Worm (Caenorhabditis elegans) whole organism, early embryonic: ENCODE measurements around the gene R04D3.4.

Experiments used
- B0310.2 ChIP-seq: sonication (generic microtip); optimal IDR thresholded peaks from 2 replicates; lab custom pipeline; 2016; ENCODE audit warnings: mild to moderate bottlenecking, missing genetic modification characterization, missing compliant biosample characterization
- F13C5.2 ChIP-seq: sonication (generic microtip); optimal IDR thresholded peaks from 2 replicates; lab custom pipeline; 2017; ENCODE audit warnings: mild to moderate bottlenecking, missing genetic modification characterization, inconsistent platforms, missing compliant biosample characterization
- aly-1 ChIP-seq: sonication (generic microtip); optimal IDR thresholded peaks from 2 replicates; lab custom pipeline; 2016; ENCODE audit warnings: missing genetic modification characterization, missing compliant biosample characterization
- ama-1 ChIP-seq: fragments of 150-350 bp; optimal IDR thresholded peaks from 2 replicates; lab custom pipeline; 2014
- ceh-13 ChIP-seq: fragments of 200-800 bp; sonication (Bioruptor generic); optimal IDR thresholded peaks from 2 replicates; lab custom pipeline; 2018; ENCODE audit warnings: mild to moderate bottlenecking, missing genetic modification characterization, missing compliant biosample characterization
- ceh-36 ChIP-seq: sonication (generic microtip); optimal IDR thresholded peaks from 2 replicates; lab custom pipeline; 2016; ENCODE audit warnings: missing genetic modification characterization, inconsistent platforms, missing compliant biosample characterization
- ets-7 ChIP-seq: sonication (generic microtip); optimal IDR thresholded peaks from 2 replicates; lab custom pipeline; 2016; ENCODE audit warnings: missing genotype, missing genetic modification characterization, missing compliant biosample characterization
- flt-1 ChIP-seq: fragments of 200-800 bp; sonication (Bioruptor generic); IDR thresholded peaks from 2 replicates; pipeline ENCODE4 v1.3.6; 2022; ENCODE audit warnings: missing genetic modification characterization, missing compliant biosample characterization
- hmbx-1 ChIP-seq: sonication (generic microtip); optimal IDR thresholded peaks from 2 replicates; lab custom pipeline; 2016; ENCODE audit warnings: mild to moderate bottlenecking, missing genetic modification characterization, missing compliant biosample characterization
- hmg-4 ChIP-seq: fragments of 200-800 bp; sonication (Bioruptor generic); optimal IDR thresholded peaks from 2 replicates; lab custom pipeline; 2018; ENCODE audit warnings: mild to moderate bottlenecking, missing genetic modification characterization, missing compliant biosample characterization
- hnd-1 ChIP-seq: sonication (generic microtip); optimal IDR thresholded peaks from 2 replicates; lab custom pipeline; 2016; ENCODE audit warnings: missing genetic modification characterization, missing compliant biosample characterization
- pes-1 ChIP-seq: fragments of 200-800 bp; sonication (Bioruptor generic); IDR thresholded peaks from 2 replicates; pipeline ENCODE4 v1.3.6; 2022; ENCODE audit warnings: missing genetic modification reagents, missing genetic modification characterization, missing compliant biosample characterization
- scrt-1 ChIP-seq: fragments of 200-800 bp; sonication (Bioruptor generic); IDR thresholded peaks from 2 replicates; pipeline ENCODE4 v1.3.6; 2022; ENCODE audit warnings: missing genetic modification characterization, missing compliant biosample characterization
- sea-1 ChIP-seq: fragments of 200-800 bp; sonication (Bioruptor generic); conservative IDR thresholded peaks from 2 replicates; pipeline ENCODE4 v1.3.6; 2022; ENCODE audit warnings: missing genetic modification characterization, missing compliant biosample characterization
- tbx-11 ChIP-seq: fragments of 200-800 bp; sonication (Bioruptor generic); IDR thresholded peaks from 2 replicates; pipeline ENCODE4 v1.3.6; 2022; ENCODE audit warnings: missing genetic modification characterization, missing compliant biosample characterization
- tbx-37 ChIP-seq: fragments of 200-800 bp; sonication (Bioruptor generic); conservative IDR thresholded peaks from 2 replicates; pipeline ENCODE4 v1.3.6; 2022; ENCODE audit warnings: missing genetic modification reagents, missing genetic modification characterization, missing compliant biosample characterization
- tra-4 ChIP-seq: sonication (generic microtip); optimal IDR thresholded peaks from 2 replicates; lab custom pipeline; 2017; ENCODE audit warnings: missing genetic modification characterization, missing compliant biosample characterization

Gene R04D3.4

ce11 chrX:13262195-13262594, 26.4 kb downstream of the R04D3.4 start, which contains the start of gene K09A11.1:
TSS of gene K09A11.1 (plus strand) at chrX:13262495.
- TF ChIP-seq tra-4 (tag; lab: Kevin White, UChicago) (no peak), F13C5.2 (tag; lab: Kevin White, UChicago) (no peak), hmg-4 (GFP tag; lab: Kevin White, UChicago) (no peak), tbx-11 (no peak), scrt-1 (GFP tag; lab: Robert Waterston, UW) (no peak), ama-1 (no peak)

DNA sequence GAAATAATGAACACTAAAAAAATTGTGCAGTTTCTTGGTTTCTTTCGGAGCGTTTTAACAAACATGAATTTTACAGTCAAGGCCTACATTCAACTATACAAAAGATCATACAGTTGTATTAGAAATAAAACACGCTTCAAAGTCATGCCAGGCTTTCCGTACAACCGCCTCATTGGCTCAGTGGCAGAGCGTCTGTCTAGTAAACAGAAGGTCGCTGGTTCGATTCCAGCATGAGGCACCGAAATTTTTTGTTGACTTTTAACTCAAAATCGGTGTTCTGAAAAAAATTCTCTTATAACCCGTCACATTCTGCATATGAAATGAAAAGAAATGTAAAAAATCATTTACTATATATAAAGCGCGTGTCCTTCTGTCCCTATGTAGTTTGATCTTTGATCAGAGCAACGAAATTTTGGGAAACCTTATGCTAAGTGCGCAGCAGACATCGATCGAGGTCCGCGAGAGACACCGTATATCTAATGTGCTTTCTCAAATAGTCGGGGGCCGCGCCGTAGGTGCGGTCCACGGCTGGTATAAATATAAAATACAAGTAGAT, 27.5 kb downstream of the R04D3.4 start:
- 0 out of 2 replicates have a peak, but pooled peaks have one; percentile 8 for TF ChIP-seq pes-1 (GFP tag; lab: Robert Waterston, UW)

DNA sequence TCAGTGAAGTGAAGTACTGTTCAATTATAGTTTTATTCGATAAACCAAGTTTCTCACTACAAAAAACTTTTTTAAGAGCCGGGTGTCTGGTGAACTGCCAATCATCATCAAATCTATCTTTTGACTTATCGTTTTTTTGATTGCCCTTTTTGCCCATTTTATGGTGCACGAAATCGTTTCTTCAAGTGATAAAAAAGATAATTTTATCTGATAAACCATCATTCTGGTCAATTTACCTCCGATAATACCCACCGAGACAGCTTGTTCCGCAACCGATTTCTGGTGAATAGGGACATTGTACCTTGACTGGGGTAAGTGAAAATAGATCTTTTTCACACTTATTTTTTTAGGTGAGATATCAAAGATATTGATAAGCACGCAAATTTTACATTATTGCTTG, 31.0 kb downstream of the R04D3.4 start, which contains the start of gene K08H2.10:
TSS of gene K08H2.10 (plus strand) at position 230 of the 400 bp plus-strand sequence.
- TF ChIP-seq tbx-11 (no peak), ama-1 (no peak), B0310.2 (tag; lab: Kevin White, UChicago) (no peak), hnd-1 (tag; lab: Kevin White, UChicago) (no peak), aly-1 (tag; lab: Kevin White, UChicago) (no peak), tra-4 (tag; lab: Kevin White, UChicago) (no peak), ceh-36 (tag; lab: Kevin White, UChicago) (no peak), tbx-37 (GFP tag; lab: Robert Waterston, UW) (no peak), F13C5.2 (tag; lab: Kevin White, UChicago) (no peak), sea-1 (GFP tag; lab: Robert Waterston, UW) (no peak)

DNA sequence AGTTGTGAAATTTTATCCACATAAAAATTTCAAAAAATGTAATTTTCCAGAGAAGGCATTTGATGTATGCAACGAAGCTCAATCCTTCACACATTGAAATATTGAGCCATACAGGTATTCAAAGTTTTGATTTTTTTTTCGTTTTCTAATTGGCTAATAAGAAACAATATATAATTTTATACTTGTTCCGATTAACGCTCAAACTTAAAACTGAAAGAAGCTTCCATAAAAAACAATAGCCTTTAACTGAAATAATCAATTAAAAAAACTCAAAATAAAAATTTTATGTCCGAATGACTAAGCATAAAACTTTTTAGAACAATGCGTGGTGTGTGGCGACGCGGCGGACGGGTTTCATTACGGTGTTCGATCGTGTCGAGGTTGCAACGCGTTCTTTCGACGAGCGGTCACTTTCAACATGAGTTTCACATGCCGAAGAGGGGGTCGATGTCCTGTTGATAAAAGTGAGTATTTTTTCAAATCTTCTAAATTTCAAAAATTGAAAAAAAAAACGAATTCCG, 36.6 kb downstream of the R04D3.4 start, which contains the start of gene nhr-32:
TSS of gene nhr-32 (plus strand) at position 51 of the 521 bp plus-strand sequence.
- no peak for TF ChIP-seq ceh-13 (GFP tag; lab: Kevin White, UChicago)

- TF ChIP-seq F13C5.2 (tag; lab: Kevin White, UChicago) = no peak
- TF ChIP-seq scrt-1 (GFP tag; lab: Robert Waterston, UW) = 0 out of 2 replicates have a peak, but pooled peaks have one; percentile 37
- no peak for TF ChIP-seq ama-1
- TF ChIP-seq flt-1 = peak; percentile 29; the same call in 1 of the 2 replicates
- TF ChIP-seq B0310.2 (tag; lab: Kevin White, UChicago) = no peak
- TF ChIP-seq hmg-4 (GFP tag; lab: Kevin White, UChicago) = peak; percentile 70
- no peak for TF ChIP-seq tra-4 (tag; lab: Kevin White, UChicago)
- no peak for TF ChIP-seq hmbx-1 (tag; lab: Kevin White, UChicago)
- 0 out of 2 replicates have a peak, but pooled peaks have one; percentile 35 for TF ChIP-seq tbx-37 (GFP tag; lab: Robert Waterston, UW)
Measured at ce11 chrX:13251354-13251843, 37.2 kb downstream of the R04D3.4 start.

ce11 chrX:13250163-13250562, 38.5 kb downstream of the R04D3.4 start:
- no peak for TF ChIP-seq ceh-36 (tag; lab: Kevin White, UChicago)
- no peak for TF ChIP-seq ama-1
- TF ChIP-seq tbx-11 = no peak
- TF ChIP-seq F13C5.2 (tag; lab: Kevin White, UChicago) = no peak
- no peak for TF ChIP-seq B0310.2 (tag; lab: Kevin White, UChicago)
- TF ChIP-seq ceh-13 (GFP tag; lab: Kevin White, UChicago) = no peak
- no peak for TF ChIP-seq pes-1 (GFP tag; lab: Robert Waterston, UW)
- no peak for TF ChIP-seq hnd-1 (tag; lab: Kevin White, UChicago)
- no peak for TF ChIP-seq scrt-1 (GFP tag; lab: Robert Waterston, UW)
- no peak for TF ChIP-seq tra-4 (tag; lab: Kevin White, UChicago)
- no peak for TF ChIP-seq flt-1
- TF ChIP-seq aly-1 (tag; lab: Kevin White, UChicago) = no peak

DNA sequence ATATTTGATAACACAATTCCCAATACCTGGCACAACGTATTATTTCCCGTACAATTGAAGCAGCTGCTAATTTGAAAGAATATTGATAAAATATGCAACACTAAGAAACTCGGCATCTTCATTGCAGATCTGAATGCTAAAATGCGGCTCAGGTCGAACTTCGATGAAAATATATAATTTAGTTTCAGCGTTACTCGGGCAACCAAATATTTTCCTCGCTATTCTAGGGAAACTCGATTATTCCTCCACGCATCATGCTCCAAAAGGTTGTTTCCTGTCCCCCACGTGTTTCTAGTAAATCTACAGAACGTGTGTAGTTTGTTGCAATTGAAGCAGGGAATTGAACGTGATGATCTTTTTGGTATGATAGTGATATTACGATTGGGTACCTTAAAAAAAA, 39.5 kb downstream of the R04D3.4 start:
- TF ChIP-seq hnd-1 (tag; lab: Kevin White, UChicago) = no peak

ce11 chrX:13248265-13248664, 40.4 kb downstream of the R04D3.4 start, which contains the start of gene K08H2.7:
TSS of gene K08H2.7 (minus strand) at chrX:13248437.
- no peak for TF ChIP-seq aly-1 (tag; lab: Kevin White, UChicago)
- TF ChIP-seq hmg-4 (GFP tag; lab: Kevin White, UChicago) = no peak
- no peak for TF ChIP-seq tbx-11
- no peak for TF ChIP-seq tra-4 (tag; lab: Kevin White, UChicago)
- TF ChIP-seq hmbx-1 (tag; lab: Kevin White, UChicago) = no peak
- no peak for TF ChIP-seq ceh-13 (GFP tag; lab: Kevin White, UChicago)
- TF ChIP-seq pes-1 (GFP tag; lab: Robert Waterston, UW) = no peak
- TF ChIP-seq ceh-36 (tag; lab: Kevin White, UChicago) = no peak
- no peak for TF ChIP-seq flt-1
- no peak for TF ChIP-seq scrt-1 (GFP tag; lab: Robert Waterston, UW)
- TF ChIP-seq ama-1 = no peak
- no peak for TF ChIP-seq F13C5.2 (tag; lab: Kevin White, UChicago)
- no peak for TF ChIP-seq sea-1 (GFP tag; lab: Robert Waterston, UW)
- TF ChIP-seq hnd-1 (tag; lab: Kevin White, UChicago) = no peak
- TF ChIP-seq tbx-37 (GFP tag; lab: Robert Waterston, UW) = no peak
- TF ChIP-seq ets-7 (tag; lab: Kevin White, UChicago) = no peak
- no peak for TF ChIP-seq B0310.2 (tag; lab: Kevin White, UChicago)
